Worm (Caenorhabditis elegans) whole organism, L2 larva: ENCODE results near the gene K06A4.2.

Experiments used
- ama-1 ChIP-seq: fragments of 150-350 bp; optimal IDR thresholded peaks from 2 replicates; lab custom pipeline; 2018; ENCODE audit warnings: inconsistent platforms
- gmeb-1 ChIP-seq: fragments of 150-350 bp; optimal IDR thresholded peaks from 2 replicates; lab custom pipeline; 2014; ENCODE audit warnings: missing biosample characterization, missing genetic modification characterization
- lin-13 ChIP-seq: fragments of 150-350 bp; optimal IDR thresholded peaks from 2 replicates; lab custom pipeline; 2014; ENCODE audit warnings: missing biosample characterization, missing genetic modification reagents, missing genetic modification characterization
- nhr-10 ChIP-seq: sonication (generic microtip); optimal IDR thresholded peaks from 2 replicates; lab custom pipeline; 2017; ENCODE audit warnings: missing biosample characterization, missing genetic modification characterization
- nhr-237 ChIP-seq: fragments of 150-350 bp; optimal IDR thresholded peaks from 2 replicates; lab custom pipeline; 2014; ENCODE audit warnings: missing biosample characterization, missing genetic modification characterization
- nhr-25 ChIP-seq: fragments of 150-350 bp; sonication (generic microtip); optimal IDR thresholded peaks from 3 replicates; lab custom pipeline; 2014; ENCODE audit warnings: missing biosample characterization, missing genetic modification characterization
- unc-39 ChIP-seq: fragments of 150-350 bp; optimal IDR thresholded peaks from 2 replicates; lab custom pipeline; 2014; ENCODE audit warnings: missing biosample characterization, missing genetic modification characterization

DNA sequence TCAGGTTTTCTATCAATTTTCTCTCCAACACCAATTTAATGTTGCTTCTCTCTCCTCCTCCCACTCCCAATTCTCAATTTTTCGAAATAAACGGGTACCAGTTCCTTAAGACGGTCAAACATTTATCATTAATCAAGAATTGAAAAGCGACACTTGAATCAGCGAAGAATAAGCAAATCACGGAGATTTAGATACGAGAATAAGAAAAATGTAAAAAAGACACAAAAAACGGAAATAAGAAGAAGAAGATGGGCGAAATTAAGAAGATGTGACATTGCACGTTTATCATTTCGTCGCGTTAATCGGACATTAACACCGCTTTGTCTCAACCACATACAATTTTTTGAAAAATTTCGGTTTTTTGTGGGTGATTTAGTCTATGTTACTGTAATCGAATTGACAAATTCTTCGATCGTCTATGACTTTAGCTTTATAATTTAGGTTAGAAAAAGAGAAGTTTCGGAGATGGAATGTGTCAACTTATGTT, 20.5 kb downstream of the K06A4.2 start, which contains the start of gene haao-1:
- no peak for TF ChIP-seq ama-1 (lab: Kevin White, UChicago)
- TF ChIP-seq nhr-25 (tag; lab: Kevin White, UChicago), result no peak
- no peak for TF ChIP-seq gmeb-1 (tag; lab: Kevin White, UChicago)
- no peak for TF ChIP-seq nhr-237
- no peak for TF ChIP-seq lin-13 (GFP tag; lab: Kevin White, UChicago)
- no peak for TF ChIP-seq nhr-10 (tag; lab: Kevin White, UChicago)
- no peak for TF ChIP-seq unc-39 (tag; lab: Kevin White, UChicago)
